Fruit fly (Drosophila melanogaster) S2 (cell line): ENCODE measurements around the gene CG10011.

ENCODE experiments used
- CG8478 ChIP-seq: fragments of >200 bp; optimal IDR thresholded peaks from 2 replicates; lab custom pipeline; 2018
- CTCF ChIP-seq, 2 experiments: fragments of >200 bp; optimal IDR thresholded peaks; 2 replicates each; lab custom pipeline; 2018

The CG10011 gene

dm6 chr3R:28634981-28635930 lies at the start of gene CG10011:
TSS of gene CG10011 (minus strand) at chr3R:28635099.
- no peak for TF ChIP-seq CG8478
- peak; percentile 88 to 90 for TF ChIP-seq CTCF (optimal IDR thresholded peaks at IDR 0.05; lab: Kevin White, UChicago)

dm6 chr3R:28681834-28682464 lies 47.0 kb upstream of the CG10011 start:
- TF ChIP-seq CG8478: no peak
- TF ChIP-seq CTCF (optimal IDR thresholded peaks at IDR 0.05; lab: Kevin White, UChicago): no peak

dm6 chr3R:28679583-28679982 lies 44.7 kb upstream of the CG10011 start:
- no peak for TF ChIP-seq CG8478
- TF ChIP-seq CTCF (optimal IDR thresholded peaks at IDR 0.05; lab: Kevin White, UChicago): no peak

dm6 chr3R:28677527-28678134 lies 42.7 kb upstream of the CG10011 start:
- TF ChIP-seq CTCF (optimal IDR thresholded peaks at IDR 0.05; lab: Kevin White, UChicago): no peak
- no peak for TF ChIP-seq CG8478

- TF ChIP-seq CTCF (optimal IDR thresholded peaks at IDR 0.05; lab: Kevin White, UChicago) (no peak), CG8478 (no peak)
Measured at dm6 chr3R:28676870-28677526, 42.1 kb upstream of the CG10011 start.

- TF ChIP-seq CTCF (optimal IDR thresholded peaks at IDR 0.05; lab: Kevin White, UChicago) (no peak), CG8478 (no peak)
Measured at dm6 chr3R:28674788-28675187, 39.9 kb upstream of the CG10011 start, which contains the start of gene snu. TSS of gene snu (plus strand) at chr3R:28675041.

DNA sequence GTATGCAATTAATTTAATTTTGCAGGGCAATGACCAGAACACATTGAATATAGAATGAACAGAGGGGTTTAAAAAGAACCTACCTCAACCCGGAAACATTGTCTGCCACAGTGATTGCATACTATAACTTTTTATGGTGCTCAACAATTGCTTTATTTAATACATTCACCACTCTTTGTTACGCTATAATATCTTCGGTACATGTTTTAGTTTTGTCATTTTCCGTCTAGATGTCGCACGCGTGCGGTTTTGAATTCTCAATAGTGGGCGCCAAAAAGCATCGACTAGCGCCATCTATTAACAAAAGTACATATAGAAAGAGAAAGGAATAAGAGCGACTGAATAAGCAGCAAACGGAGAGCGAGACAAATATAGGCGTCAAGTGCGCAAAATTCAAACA lies 37.2 kb upstream of the CG10011 start:
- TF ChIP-seq CG8478 (no peak), CTCF (optimal IDR thresholded peaks at IDR 0.05; lab: Kevin White, UChicago) (peak; percentile 96)

DNA sequence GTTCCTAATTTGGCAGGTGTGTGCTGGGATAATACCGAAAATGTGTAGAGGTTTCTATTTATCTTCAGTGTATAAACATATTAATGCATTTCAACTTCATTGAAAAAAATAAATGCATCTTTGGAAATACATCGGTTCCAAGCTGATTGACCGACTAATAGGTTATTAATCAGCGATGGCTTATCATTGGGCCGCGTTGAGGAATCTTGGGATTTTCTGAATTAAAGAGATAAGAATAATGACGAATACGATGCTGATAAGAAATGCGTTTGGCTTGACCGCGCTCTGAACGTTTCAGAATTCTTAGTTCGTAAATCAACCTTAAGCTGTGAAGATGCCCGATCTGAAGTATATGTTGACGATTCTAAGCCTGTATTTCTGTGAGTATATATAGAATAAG lies 35.5 kb upstream of the CG10011 start, which contains the start of gene Sid:
Gene Sid (plus strand): TSS at position 301 of the 400 bp plus-strand sequence.
- TF ChIP-seq CTCF (optimal IDR thresholded peaks at IDR 0.05; lab: Kevin White, UChicago) (no peak), CG8478 (no peak)

DNA sequence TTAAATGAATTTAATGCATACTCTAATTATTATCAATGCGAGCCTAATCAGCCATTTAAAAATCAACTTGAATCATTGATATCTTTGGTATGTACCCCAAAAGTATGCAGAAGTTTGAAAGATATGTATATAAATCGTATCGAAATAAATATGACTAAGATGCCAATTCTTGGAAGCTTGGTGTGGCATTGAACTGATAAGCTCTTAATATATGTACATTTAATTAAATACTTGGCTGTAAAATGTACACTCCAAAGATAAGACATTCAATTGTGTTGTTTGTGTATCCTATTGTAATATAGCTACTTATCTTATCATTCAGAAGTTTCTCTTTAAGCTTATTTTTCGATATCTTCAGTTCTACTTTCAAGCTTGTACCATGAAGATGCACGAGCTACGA lies 34.0 kb upstream of the CG10011 start, which contains the start of gene CG33346:
Gene CG33346 (plus strand): TSS at position 380 of the 400 bp plus-strand sequence.
- TF ChIP-seq CG8478 (no peak), CTCF (optimal IDR thresholded peaks at IDR 0.05; lab: Kevin White, UChicago) (no peak)

DNA sequence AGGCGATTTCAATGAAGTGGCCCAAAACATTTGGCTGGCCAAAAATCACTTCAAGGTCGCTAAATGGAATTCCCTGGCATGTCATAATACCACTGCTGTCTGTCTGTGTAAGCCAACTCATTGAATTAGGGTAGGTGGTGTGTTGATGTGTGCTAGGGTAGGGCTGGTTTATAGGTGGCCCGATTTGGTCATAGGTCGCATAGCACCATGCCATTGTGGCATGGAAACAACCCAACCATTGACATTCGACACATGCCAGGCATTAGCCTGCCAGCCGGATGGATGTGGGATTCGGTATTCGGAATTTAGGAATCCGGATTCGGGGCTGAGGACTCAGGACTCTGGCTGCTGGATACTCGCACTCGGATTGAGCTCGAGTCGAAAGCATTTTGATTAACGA lies 28.1 kb upstream of the CG10011 start:
- TF ChIP-seq CTCF (optimal IDR thresholded peaks at IDR 0.05; lab: Kevin White, UChicago) (no peak), CG8478 (no peak)

DNA sequence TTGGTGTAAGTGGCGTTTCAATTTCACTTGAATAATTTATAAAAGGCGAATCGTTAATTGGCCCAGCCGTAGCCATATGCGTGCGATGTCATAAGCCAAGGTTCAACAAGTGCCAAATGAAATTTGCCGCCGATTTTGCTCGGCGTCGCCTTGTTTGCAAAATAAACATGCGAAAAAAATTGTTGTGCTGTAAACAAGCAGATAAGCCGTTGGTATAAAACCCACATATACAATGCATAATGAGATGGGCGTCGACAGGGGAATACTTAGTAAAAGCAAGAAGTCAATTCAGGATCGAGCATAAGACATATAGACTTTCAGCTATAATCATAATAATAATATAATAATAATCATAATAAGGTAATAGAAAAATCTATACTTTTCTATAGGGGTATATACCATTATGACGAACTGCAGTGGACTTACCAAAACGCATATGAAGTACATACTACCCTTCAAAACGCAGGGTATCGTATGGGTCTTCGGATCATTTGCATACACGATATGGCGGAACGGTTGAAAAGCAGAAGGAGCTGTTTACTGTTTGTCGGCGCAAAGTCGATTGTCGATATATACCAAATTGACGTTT lies 21.3 kb upstream of the CG10011 start:
- TF ChIP-seq CTCF (optimal IDR thresholded peaks at IDR 0.05; lab: Kevin White, UChicago) (no peak), CG8478 (no peak)

DNA sequence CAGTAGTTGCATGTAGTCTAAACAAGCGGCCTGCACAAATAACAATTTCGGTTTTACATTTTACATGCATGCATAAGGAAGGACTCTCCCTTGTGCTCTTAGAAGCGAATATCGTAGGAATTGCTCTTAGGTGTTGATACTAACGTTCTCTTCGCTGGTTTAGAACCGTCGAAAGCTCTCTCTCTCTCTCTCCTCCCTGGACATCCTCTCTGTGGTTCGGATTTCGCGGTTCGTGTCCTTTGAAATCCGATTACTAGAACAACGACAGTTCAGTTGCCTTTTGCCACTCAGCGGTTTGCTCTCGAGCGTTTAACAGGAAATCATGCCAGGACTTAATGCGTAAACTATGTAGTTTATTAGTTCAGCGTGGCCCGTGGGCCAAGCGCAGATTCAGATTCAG lies 19.7 kb upstream of the CG10011 start:
- TF ChIP-seq CG8478 (no peak), CTCF (optimal IDR thresholded peaks at IDR 0.05; lab: Kevin White, UChicago) (no peak)

DNA sequence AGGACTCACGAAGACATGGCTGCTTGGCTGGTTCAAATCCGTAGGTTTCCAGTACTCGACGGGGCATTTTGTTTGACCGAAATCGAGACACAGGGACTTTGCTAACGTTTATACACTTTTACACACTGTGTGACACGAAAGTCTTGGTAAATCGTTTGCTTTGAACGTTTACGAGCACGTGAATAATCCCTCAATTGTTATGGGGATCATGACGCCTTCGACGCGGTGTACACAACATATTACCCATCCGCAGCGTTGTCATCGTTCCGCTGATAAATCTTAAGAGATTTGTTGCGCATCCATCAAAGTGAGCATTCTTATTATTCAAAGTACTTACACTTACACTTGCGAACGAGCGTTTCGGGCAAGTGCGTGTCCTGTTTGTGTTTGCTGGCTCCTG lies 15.5 kb upstream of the CG10011 start, which contains the start of gene CG31050:
Gene CG31050 (minus strand): TSS at position 101 of the 400 bp plus-strand sequence.
- no peak for TF ChIP-seq CG8478
- no peak for TF ChIP-seq CTCF (optimal IDR thresholded peaks at IDR 0.05; lab: Kevin White, UChicago)

DNA sequence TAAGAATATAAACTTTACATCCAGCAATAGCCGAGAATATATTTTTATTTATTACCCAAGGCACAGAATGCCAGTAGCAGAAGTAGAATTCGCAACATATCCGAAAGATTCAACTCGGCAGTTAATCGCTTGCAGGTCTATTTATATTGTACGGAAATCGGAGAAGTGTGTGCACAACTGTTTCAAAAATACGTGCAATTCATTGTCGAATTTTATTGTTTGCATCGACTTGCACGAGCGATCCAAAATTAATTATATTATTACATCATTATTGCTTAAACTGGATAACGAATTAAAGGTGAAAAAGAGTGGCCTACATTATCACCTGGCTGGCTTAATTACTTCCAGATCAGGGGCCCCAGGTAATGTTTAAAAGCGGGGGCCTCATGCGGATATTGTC lies 7.9 kb upstream of the CG10011 start, which contains the start of gene CG14062:
Gene CG14062 (minus strand): TSS at position 101 of the 400 bp plus-strand sequence.
- TF ChIP-seq CG8478 (no peak), CTCF (optimal IDR thresholded peaks at IDR 0.05; lab: Kevin White, UChicago) (no peak)
